Worm (Caenorhabditis elegans) whole organism, L1 larva: Measurements from ENCODE around the gene cnc-5.

Source experiments
- C04F5.9 ChIP-seq: sonication (generic microtip); optimal IDR thresholded peaks from 2 replicates; lab custom pipeline; 2016; ENCODE audit warnings: missing genetic modification characterization, missing compliant biosample characterization
- C34B4.2 ChIP-seq: sonication (generic microtip); optimal IDR thresholded peaks from 2 replicates; lab custom pipeline; 2017; ENCODE audit warnings: mild to moderate bottlenecking, missing genetic modification characterization, missing compliant biosample characterization
- F16B12.6 ChIP-seq: fragments of 150-350 bp; optimal IDR thresholded peaks from 2 replicates; lab custom pipeline; 2014; ENCODE audit warnings: missing biosample characterization, missing genetic modification characterization
- Y116A8C.19 ChIP-seq: sonication (generic microtip); optimal IDR thresholded peaks from 2 replicates; lab custom pipeline; 2016; ENCODE audit warnings: missing compliant biosample characterization, missing genetic modification characterization, borderline replicate concordance
- aly-2 ChIP-seq: fragments of 150-350 bp; optimal IDR thresholded peaks from 2 replicates; lab custom pipeline; 2014; ENCODE audit warnings: missing biosample characterization, missing genetic modification characterization
- ama-1 ChIP-seq: fragments of 150-350 bp; optimal IDR thresholded peaks from 2 replicates; lab custom pipeline; 2014
- ceh-63 ChIP-seq: fragments of 200-800 bp; sonication (Bioruptor generic); optimal IDR thresholded peaks from 2 replicates; lab custom pipeline; 2018; ENCODE audit warnings: mild to moderate bottlenecking, missing genetic modification characterization, missing compliant biosample characterization
- ceh-88 ChIP-seq: fragments of 200-800 bp; sonication (Bioruptor generic); IDR thresholded peaks from 2 replicates; pipeline ENCODE4 v1.3.6; 2022; ENCODE audit warnings: missing genetic modification characterization, missing compliant biosample characterization
- dsc-1 ChIP-seq: sonication (generic microtip); optimal IDR thresholded peaks from 2 replicates; lab custom pipeline; 2016; ENCODE audit warnings: mild to moderate bottlenecking, missing genetic modification characterization, missing compliant biosample characterization
- efl-1 ChIP-seq, 4 experiments: fragments of 150-350 bp; optimal IDR thresholded peaks in 3 of 4; peaks in 1 of 4; 1 replicate in 1 of 4; 2 replicates in 3 of 4; lab custom pipeline; 2014; ENCODE audit warnings: missing biosample characterization in 2 of 4, missing genetic modification characterization in 2 of 4, missing genetic modification reagents in 2 of 4
- efl-3 ChIP-seq: fragments of 200-800 bp; sonication (Bioruptor generic); optimal IDR thresholded peaks from 2 replicates; lab custom pipeline; 2018; ENCODE audit warnings: mild to moderate bottlenecking, missing genetic modification characterization, missing compliant biosample characterization
- egl-13 ChIP-seq: sonication (generic microtip); optimal IDR thresholded peaks from 2 replicates; lab custom pipeline; 2016; ENCODE audit warnings: missing genotype, missing genetic modification reagents, missing genetic modification characterization, missing compliant biosample characterization
- fkh-8 ChIP-seq: sonication (generic microtip); optimal IDR thresholded peaks from 2 replicates; lab custom pipeline; 2016; ENCODE audit warnings: mild to moderate bottlenecking, missing genetic modification characterization, missing compliant biosample characterization
- grh-1 ChIP-seq: fragments of 200-800 bp; sonication (Bioruptor generic); IDR thresholded peaks from 2 replicates; pipeline ENCODE4 v1.3.6; 2022; ENCODE audit warnings: missing genetic modification reagents, missing genetic modification characterization, missing compliant biosample characterization
- irx-1 ChIP-seq: sonication (generic microtip); optimal IDR thresholded peaks from 2 replicates; lab custom pipeline; 2016; ENCODE audit warnings: missing genetic modification characterization, missing compliant biosample characterization
- isw-1 ChIP-seq: fragments of 200-800 bp; sonication (Bioruptor generic); IDR thresholded peaks from 2 replicates; pipeline ENCODE4 v1.3.6; 2022; ENCODE audit warnings: missing genetic modification characterization, missing compliant biosample characterization
- jun-1 ChIP-seq: fragments of 150-350 bp; optimal IDR thresholded peaks from 2 replicates; lab custom pipeline; 2014; ENCODE audit warnings: missing biosample characterization, missing genetic modification reagents, missing genetic modification characterization
- lin-14 ChIP-seq: fragments of 200-800 bp; sonication (Bioruptor generic); optimal IDR thresholded peaks from 2 replicates; lab custom pipeline; 2018; ENCODE audit warnings: mild to moderate bottlenecking, missing genetic modification characterization, moderate library complexity, missing compliant biosample characterization
- lin-39 ChIP-seq: fragments of 150-350 bp; optimal IDR thresholded peaks from 2 replicates; lab custom pipeline; 2014; ENCODE audit warnings: missing biosample characterization, missing genetic modification reagents, missing genetic modification characterization
- lsy-2 ChIP-seq, 2 experiments: fragments of 150-350 bp; optimal IDR thresholded peaks; 2 replicates each; lab custom pipeline; 2014; ENCODE audit warnings: missing biosample characterization in 2 of 2, missing genetic modification characterization in 2 of 2
- mab-9 ChIP-seq: fragments of 200-800 bp; sonication (Bioruptor generic); IDR thresholded peaks from 2 replicates; pipeline ENCODE4 v1.3.6; 2022; ENCODE audit warnings: missing genetic modification reagents, missing genetic modification characterization, missing compliant biosample characterization
- mef-2 ChIP-seq: fragments of 150-350 bp; optimal IDR thresholded peaks from 2 replicates; lab custom pipeline; 2014; ENCODE audit warnings: missing biosample characterization, missing genetic modification characterization
- mep-1 ChIP-seq: fragments of 150-350 bp; optimal IDR thresholded peaks from 2 replicates; lab custom pipeline; 2014; ENCODE audit warnings: missing biosample characterization, missing genetic modification characterization
- nhr-19 ChIP-seq: fragments of 200-800 bp; sonication (Bioruptor generic); conservative IDR thresholded peaks from 2 replicates; pipeline ENCODE4 v1.3.6; 2022; ENCODE audit warnings: missing genetic modification characterization, missing compliant biosample characterization
- nhr-20 ChIP-seq: sonication (generic microtip); optimal IDR thresholded peaks from 2 replicates; lab custom pipeline; 2016; ENCODE audit warnings: mild to moderate bottlenecking, missing genetic modification characterization, missing compliant biosample characterization
- nhr-237 ChIP-seq: fragments of 150-350 bp; optimal IDR thresholded peaks from 2 replicates; lab custom pipeline; 2014; ENCODE audit warnings: missing biosample characterization, missing genetic modification characterization
- nhr-47 ChIP-seq: sonication (generic microtip); optimal IDR thresholded peaks from 2 replicates; lab custom pipeline; 2016; ENCODE audit warnings: mild to moderate bottlenecking, missing genetic modification characterization, moderate library complexity, missing compliant biosample characterization
- nhr-71 ChIP-seq: sonication (generic microtip); optimal IDR thresholded peaks from 2 replicates; lab custom pipeline; 2016; ENCODE audit warnings: mild to moderate bottlenecking, missing genetic modification characterization, moderate library complexity, missing compliant biosample characterization
- nhr-76 ChIP-seq: sonication (generic microtip); optimal IDR thresholded peaks from 2 replicates; lab custom pipeline; 2017; ENCODE audit warnings: missing biosample characterization, missing genetic modification characterization
- nhr-85 ChIP-seq: sonication (generic microtip); peaks from one replicate; lab custom pipeline; 2016; ENCODE audit warnings: missing genetic modification characterization, inconsistent platforms, missing compliant biosample characterization
- pag-3 ChIP-seq: sonication (generic microtip); optimal IDR thresholded peaks from 2 replicates; lab custom pipeline; 2017; ENCODE audit warnings: missing genetic modification characterization, mild to moderate bottlenecking, missing compliant biosample characterization, antibody characterized with exemption, borderline replicate concordance; ENCODE audit not compliant: insufficient read depth
- rnt-1 ChIP-seq: sonication (generic microtip); optimal IDR thresholded peaks from 2 replicates; lab custom pipeline; 2016; ENCODE audit warnings: mild to moderate bottlenecking, missing genetic modification characterization, moderate library complexity, missing compliant biosample characterization
- skn-1 ChIP-seq: fragments of 150-350 bp; optimal IDR thresholded peaks from 2 replicates; lab custom pipeline; 2014; ENCODE audit warnings: missing biosample characterization, missing genetic modification characterization
- snu-23 ChIP-seq: sonication (generic microtip); optimal IDR thresholded peaks from 2 replicates; lab custom pipeline; 2016; ENCODE audit warnings: missing genetic modification characterization, missing compliant biosample characterization
- sptf-1 ChIP-seq: fragments of 150-350 bp; optimal IDR thresholded peaks from 2 replicates; lab custom pipeline; 2014; ENCODE audit warnings: missing biosample characterization, missing genetic modification characterization
- sup-37 ChIP-seq: fragments of 200-800 bp; sonication (Bioruptor generic); optimal IDR thresholded peaks from 2 replicates; lab custom pipeline; 2018; ENCODE audit warnings: mild to moderate bottlenecking, missing genetic modification characterization, missing compliant biosample characterization
- swsn-7 ChIP-seq: sonication (generic microtip); optimal IDR thresholded peaks from 2 replicates; lab custom pipeline; 2016; ENCODE audit warnings: missing genetic modification characterization, missing compliant biosample characterization
- tbx-2 ChIP-seq: sonication (generic microtip); optimal IDR thresholded peaks from 2 replicates; lab custom pipeline; 2016; ENCODE audit warnings: missing genetic modification characterization, missing compliant biosample characterization
- unc-130 ChIP-seq: fragments of 150-350 bp; optimal IDR thresholded peaks from 2 replicates; lab custom pipeline; 2017; ENCODE audit warnings: missing biosample characterization, missing genetic modification characterization, inconsistent platforms
- unc-30 ChIP-seq: sonication (generic microtip); optimal IDR thresholded peaks from 2 replicates; lab custom pipeline; 2017; ENCODE audit warnings: missing biosample characterization, missing genetic modification characterization
- unc-86 ChIP-seq: sonication (generic microtip); optimal IDR thresholded peaks from 2 replicates; lab custom pipeline; 2016; ENCODE audit warnings: missing genetic modification characterization, missing compliant biosample characterization
- unc-98 ChIP-seq: fragments of 200-800 bp; sonication (Bioruptor generic); IDR thresholded peaks from 2 replicates; pipeline ENCODE4 v1.3.6; 2022; ENCODE audit warnings: missing genetic modification characterization, missing compliant biosample characterization
- zag-1 ChIP-seq: fragments of 150-350 bp; optimal IDR thresholded peaks from 2 replicates; lab custom pipeline; 2014; ENCODE audit warnings: missing biosample characterization, missing genetic modification characterization
- zip-4 ChIP-seq: fragments of 200-800 bp; sonication (Bioruptor generic); optimal IDR thresholded peaks from 2 replicates; lab custom pipeline; 2018; ENCODE audit warnings: mild to moderate bottlenecking, missing genetic modification characterization, moderate library complexity, missing compliant biosample characterization
- ztf-11 ChIP-seq, 2 experiments: sonication (generic microtip); optimal IDR thresholded peaks; 2 replicates each; lab custom pipeline; 2016 to 2017; ENCODE audit warnings: missing genetic modification characterization in 2 of 2, missing biosample characterization in 1 of 2, missing compliant biosample characterization in 1 of 2

Gene cnc-5

ce11 chrV:1476284-1476792, 31.2 kb downstream of the cnc-5 start:
- peak; percentile 29 for TF ChIP-seq nhr-85 (tag; lab: Kevin White, UChicago)
- TF ChIP-seq F16B12.6 (tag; lab: Kevin White, UChicago) = no peak

ce11 chrV:1476841-1477240, 31.7 kb downstream of the cnc-5 start:
- TF ChIP-seq efl-1 (optimal IDR thresholded peaks at IDR 0.05; lab: Kevin White, UChicago) (no peak), efl-1 (GFP tag; optimal IDR thresholded peaks at IDR 0.05 in 1 of 2; lab: Kevin White, UChicago) (peak in 1 of 2 experiments; percentile 87), sptf-1 (tag; lab: Kevin White, UChicago) (no peak), C04F5.9 (tag; lab: Kevin White, UChicago) (no peak), nhr-47 (tag; lab: Kevin White, UChicago) (no peak), dsc-1 (tag; lab: Kevin White, UChicago) (no peak)

- TF ChIP-seq mep-1 (tag; lab: Kevin White, UChicago) = peak; percentile 5
- TF ChIP-seq tbx-2 (tag; lab: Kevin White, UChicago) = peak; percentile 37
- TF ChIP-seq isw-1 = no peak
- TF ChIP-seq unc-98 (GFP tag; lab: Robert Waterston, UW) = no peak
- no peak for TF ChIP-seq ama-1 (lab: Kevin White, UChicago)
- TF ChIP-seq ceh-63 (GFP tag; lab: Kevin White, UChicago) = no peak
- TF ChIP-seq zag-1 (tag; lab: Kevin White, UChicago) = no peak
- no peak for TF ChIP-seq efl-3 (GFP tag; lab: Kevin White, UChicago)
- peak; percentile 58 for TF ChIP-seq unc-130
- TF ChIP-seq rnt-1 (tag; lab: Kevin White, UChicago) = peak; percentile 83
- TF ChIP-seq efl-1 (optimal IDR thresholded peaks at IDR 0.05; lab: Kevin White, UChicago) = peak in 1 of 2 experiments; percentile 29
- TF ChIP-seq efl-1 (GFP tag; optimal IDR thresholded peaks at IDR 0.05 in 1 of 2; lab: Kevin White, UChicago) = peak in 1 of 2 experiments; percentile 83
- no peak for TF ChIP-seq C34B4.2 (tag; lab: Kevin White, UChicago)
- peak; percentile 20 for TF ChIP-seq pag-3 (tag; lab: Kevin White, UChicago)
- no peak for TF ChIP-seq ceh-88
- TF ChIP-seq unc-30 (tag; lab: Kevin White, UChicago) = no peak
- no peak for TF ChIP-seq sup-37 (GFP tag; lab: Kevin White, UChicago)
- peak in 1 of 2 experiments; percentile 52 for TF ChIP-seq lsy-2 (tag; optimal IDR thresholded peaks at IDR 0.05; lab: Kevin White, UChicago)
- peak; percentile 41 for TF ChIP-seq snu-23 (GFP tag; lab: Kevin White, UChicago)
- TF ChIP-seq mab-9 = no peak
- TF ChIP-seq grh-1 (GFP tag; lab: Robert Waterston, UW) = no peak
- TF ChIP-seq nhr-76 = no peak
- TF ChIP-seq Y116A8C.19 (tag; lab: Kevin White, UChicago) = no peak
- peak; percentile 58 for TF ChIP-seq nhr-20 (tag; lab: Kevin White, UChicago)
- TF ChIP-seq sptf-1 (tag; lab: Kevin White, UChicago) = no peak
- TF ChIP-seq nhr-71 (tag; lab: Kevin White, UChicago) = peak; percentile 88
- TF ChIP-seq egl-13 (tag; lab: Kevin White, UChicago) = no peak
- TF ChIP-seq lin-39 (tag; lab: Kevin White, UChicago) = peak; percentile 63
- TF ChIP-seq swsn-7 (tag; lab: Kevin White, UChicago) = peak; percentile 31
- no peak for TF ChIP-seq unc-86
- TF ChIP-seq jun-1 = no peak
- TF ChIP-seq fkh-8 = no peak
- no peak for TF ChIP-seq ztf-11 (tag; optimal IDR thresholded peaks at IDR 0.05; lab: Kevin White, UChicago)
- TF ChIP-seq nhr-19 (GFP tag; lab: Robert Waterston, UW) = peak; percentile 74
- TF ChIP-seq irx-1 (tag; lab: Kevin White, UChicago) = peak; percentile 11
- no peak for TF ChIP-seq skn-1 (tag; lab: Kevin White, UChicago)
- TF ChIP-seq aly-2 (tag; lab: Kevin White, UChicago) = no peak
- TF ChIP-seq lin-14 (GFP tag; lab: Kevin White, UChicago) = peak; percentile 97
- peak; percentile 26 for TF ChIP-seq mef-2 (tag; lab: Kevin White, UChicago)
- no peak for TF ChIP-seq nhr-237
- no peak for TF ChIP-seq zip-4 (GFP tag; lab: Kevin White, UChicago)
Observed at ce11 chrV:1480841-1481240, 35.7 kb downstream of the cnc-5 start.
